Worm (Caenorhabditis elegans) whole organism, L4 larva: Measurements from ENCODE around the gene sri-51.

Experiments
- T26A8.4 ChIP-seq: fragments of 200-800 bp; sonication (Bioruptor generic); IDR thresholded peaks from 2 replicates; pipeline ENCODE4 v1.3.6; 2022; ENCODE audit warnings: missing genetic modification characterization, missing compliant biosample characterization
- duxl-1 ChIP-seq: sonication (generic microtip); optimal IDR thresholded peaks from 2 replicates; lab custom pipeline; 2016; ENCODE audit warnings: mild to moderate bottlenecking, missing genetic modification characterization, moderate library complexity, missing compliant biosample characterization; ENCODE audit not compliant: poor library complexity
- hmg-1.1 ChIP-seq: fragments of 200-800 bp; sonication (Bioruptor generic); IDR thresholded peaks from 2 replicates; pipeline ENCODE4 v1.3.6; 2022; ENCODE audit warnings: missing genetic modification reagents, missing genetic modification characterization, missing compliant biosample characterization
- nhr-6 ChIP-seq: fragments of 150-350 bp; optimal IDR thresholded peaks from 2 replicates; lab custom pipeline; 2014; ENCODE audit warnings: missing biosample characterization, missing genetic modification characterization

DNA sequence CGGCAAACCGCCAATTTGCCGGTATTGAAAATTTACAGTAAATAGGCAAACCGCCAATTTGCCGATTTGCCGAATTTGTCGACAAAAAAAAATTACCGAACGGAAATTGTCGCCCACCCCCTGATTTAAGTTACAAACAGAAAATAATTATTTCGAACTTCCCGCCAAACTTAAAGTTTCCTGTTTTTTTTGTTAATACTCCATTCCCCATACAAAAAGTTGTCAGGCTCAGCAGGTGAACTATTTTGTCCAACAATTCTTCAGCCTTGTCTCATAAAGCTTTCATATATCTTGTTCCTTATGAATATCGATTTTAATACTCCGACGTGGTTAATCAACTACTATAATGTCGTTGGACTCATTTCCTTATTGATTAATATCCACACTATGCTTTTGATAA lies 4.5 kb upstream of the sri-51 start, which contains the start of gene sri-50:
- TF ChIP-seq nhr-6 (tag; lab: Kevin White, UChicago) (no peak), hmg-1.1 (GFP tag; lab: Robert Waterston, UW) (no peak), duxl-1 (tag; lab: Kevin White, UChicago) (no peak), T26A8.4 (GFP tag; lab: Robert Waterston, UW) (no peak)
